Fruit fly (Drosophila melanogaster): ENCODE measurements around the gene CG8661.

The CG8661 gene

dm6 chrX:17292050-17292730, 7.9 kb upstream of the CG8661 start (continued):
- peak; percentile 56; the same call in 1 of the 2 replicates for TF ChIP-seq CG7372 (GFP tag; IDR thresholded peaks at IDR 0.05)
- peak; percentile 41 for TF ChIP-seq Camta (GFP tag; optimal IDR thresholded peaks at IDR 0.05)
- peak; percentile 77 for TF ChIP-seq CG13296 (GFP tag; optimal IDR thresholded peaks at IDR 0.05)
- TF ChIP-seq sna (GFP tag; IDR thresholded peaks at IDR 0.05; ENCODE audit: partially characterized antibody), result no peak
- no peak for TF ChIP-seq CG2129 (GFP tag; IDR thresholded peaks at IDR 0.05; ENCODE audit: partially characterized antibody)
- TF ChIP-seq gem (tag; optimal IDR thresholded peaks at IDR 0.05), result peak; percentile 82
- peak; percentile 37 for TF ChIP-seq CG7786 (GFP tag; optimal IDR thresholded peaks at IDR 0.05)
- peak; percentile 26 for TF ChIP-seq Hr3 (GFP tag; optimal IDR thresholded peaks at IDR 0.05)
- peak; percentile 22; the same call in 1 of the 2 replicates for TF ChIP-seq chm (GFP tag; IDR thresholded peaks at IDR 0.05)
- no peak; the same call in 1 of the 2 replicates for TF ChIP-seq Ptx1 (GFP tag; IDR thresholded peaks at IDR 0.05)
- peak; percentile 26; the same call in 1 of the 2 replicates for TF ChIP-seq gsb (GFP tag; IDR thresholded peaks at IDR 0.05)
- TF ChIP-seq Sox100B (GFP tag; optimal IDR thresholded peaks at IDR 0.05), result peak; percentile 81
- peak; percentile 77 for TF ChIP-seq Fer1 (GFP tag; optimal IDR thresholded peaks at IDR 0.05)
- peak; percentile 68 for TF ChIP-seq HmgZ (tag; optimal IDR thresholded peaks at IDR 0.05)
- peak; percentile 74 for TF ChIP-seq CG30403 (GFP tag; optimal IDR thresholded peaks at IDR 0.05)
- TF ChIP-seq CG16779 (GFP tag; IDR thresholded peaks at IDR 0.05), result no peak
- peak; percentile 15 for TF ChIP-seq CTCF (GFP tag; optimal IDR thresholded peaks at IDR 0.05)
- peak; percentile 25 for TF ChIP-seq CG9609 (GFP tag; optimal IDR thresholded peaks at IDR 0.05)
- 0 out of 3 replicates have a peak, but pooled peaks have one; percentile 12 for TF ChIP-seq CG2889 (GFP tag; IDR thresholded peaks at IDR 0.05)
- no peak for TF ChIP-seq wdn (GFP tag; IDR thresholded peaks at IDR 0.05)
- no peak for TF ChIP-seq Ets97D (GFP tag; optimal IDR thresholded peaks at IDR 0.05)
- TF ChIP-seq zfh1 (GFP tag; IDR thresholded peaks at IDR 0.05), result peak; percentile 47; the same call in 1 of the 3 replicates
- TF ChIP-seq CG18599 (GFP tag; optimal IDR thresholded peaks at IDR 0.05), result peak; percentile 83
- no peak for TF ChIP-seq CG11456 (GFP tag; IDR thresholded peaks at IDR 0.05)
- TF ChIP-seq oc (tag; optimal IDR thresholded peaks at IDR 0.05), result peak; percentile 23
- TF ChIP-seq CG10209 (GFP tag; optimal IDR thresholded peaks at IDR 0.05), result peak; percentile 77
- peak; percentile 58 for TF ChIP-seq salm (tag; optimal IDR thresholded peaks at IDR 0.05)
- TF ChIP-seq wek (GFP tag; optimal IDR thresholded peaks at IDR 0.05), result peak; percentile 14
- TF ChIP-seq sqz (GFP tag; optimal IDR thresholded peaks at IDR 0.05), result peak; percentile 39
- TF ChIP-seq BtbVII (GFP tag; optimal IDR thresholded peaks at IDR 0.05), result peak; percentile 66
- peak; percentile 43 for TF ChIP-seq CG4424 (GFP tag; optimal IDR thresholded peaks at IDR 0.05)
- peak; percentile 39 for TF ChIP-seq CG10654 (GFP tag; optimal IDR thresholded peaks at IDR 0.05)
- TF ChIP-seq wor (GFP tag; IDR thresholded peaks at IDR 0.05), result peak; percentile 56
- peak; percentile 48 for TF ChIP-seq CG15696 (tag; optimal IDR thresholded peaks at IDR 0.05)
- no peak for TF ChIP-seq Nf-YA (GFP tag; IDR thresholded peaks at IDR 0.05)

DNA sequence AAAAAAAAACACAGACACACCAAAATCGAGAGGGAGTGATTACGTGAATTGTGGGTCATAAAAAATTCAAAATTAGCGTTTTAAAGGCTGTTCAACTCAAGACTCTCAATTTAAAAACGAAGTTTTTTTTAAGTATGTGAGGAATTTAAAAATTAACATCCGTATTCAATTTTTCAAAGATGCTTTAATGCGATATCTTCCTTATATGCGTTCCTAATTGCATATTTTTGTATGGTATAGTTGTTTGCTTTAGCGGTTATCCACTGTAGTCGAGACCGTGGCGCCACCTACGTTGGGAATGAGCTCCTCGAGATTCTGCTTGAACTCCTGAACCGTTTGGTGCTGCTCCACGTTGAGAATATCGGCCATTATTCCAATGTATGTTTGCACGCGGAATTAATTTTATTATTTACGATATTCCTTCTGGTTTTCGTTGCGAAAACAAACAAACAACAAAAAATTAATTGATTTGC, 6.7 kb upstream of the CG8661 start:
- TF ChIP-seq cg (GFP tag; optimal IDR thresholded peaks at IDR 0.05) (no peak), CG6854 (GFP tag; optimal IDR thresholded peaks at IDR 0.05) (no peak), Pdp1 (GFP tag; optimal IDR thresholded peaks at IDR 0.05) (peak in 1 of 2 experiments; percentile 8), Med (GFP tag) (peak; percentile 45), Gsc (GFP tag; IDR thresholded peaks at IDR 0.05) (no peak), Sox100B (GFP tag; optimal IDR thresholded peaks at IDR 0.05) (no peak), CG7839 (tag; optimal IDR thresholded peaks at IDR 0.05) (peak; percentile 11), odd (GFP tag; optimal IDR thresholded peaks at IDR 0.05) (no peak), Dip2 (GFP tag; IDR thresholded peaks at IDR 0.05) (no peak), CTCF (GFP tag; optimal IDR thresholded peaks at IDR 0.05) (peak; percentile 78), CG10979 (tag; optimal IDR thresholded peaks at IDR 0.05) (no peak), CG2678 (tag; optimal IDR thresholded peaks at IDR 0.05) (peak; percentile 2), CG14860 (GFP tag; IDR thresholded peaks at IDR 0.05; ENCODE audit: partially characterized antibody) (no peak), CG17361 (GFP tag; IDR thresholded peaks at IDR 0.05) (0 out of 3 replicates have a peak, but pooled peaks have one; percentile 11), CG30403 (GFP tag; optimal IDR thresholded peaks at IDR 0.05) (no peak), toy (GFP tag; IDR thresholded peaks at IDR 0.05) (no peak), dysf (GFP tag; IDR thresholded peaks at IDR 0.05) (0 out of 3 replicates have a peak, but pooled peaks have one; percentile 15), CG8478 (optimal IDR thresholded peaks at IDR 0.05) (no peak), chinmo (GFP tag; IDR thresholded peaks at IDR 0.05; ENCODE audit: partially characterized antibody) (no peak)
